Fruit fly (Drosophila melanogaster) whole organism, pupa: ENCODE measurements around the gene Hex-t1.

Experiments used
- CG10348 ChIP-seq: fragments of 200-800 bp; sonication (Bioruptor generic); IDR thresholded peaks from 2 replicates; pipeline ENCODE4 v1.3.6; 2022; ENCODE audit warnings: missing biosample characterization, missing genetic modification characterization
- CG13204 ChIP-seq: fragments of 200-800 bp; sonication (Bioruptor generic); optimal IDR thresholded peaks from 2 replicates; lab custom pipeline; 2018; ENCODE audit warnings: missing biosample characterization, mild to moderate bottlenecking, missing genetic modification characterization, moderate library complexity
- CG14655 ChIP-seq: fragments of 200-800 bp; sonication (Bioruptor generic); optimal IDR thresholded peaks from 3 replicates; lab custom pipeline; 2017; ENCODE audit warnings: mild to moderate bottlenecking, missing biosample characterization, missing genetic modification reagents, missing genetic modification characterization
- CG32121 ChIP-seq: fragments of 200-800 bp; sonication (Bioruptor generic); IDR thresholded peaks from 2 replicates; pipeline ENCODE4 v1.3.6; 2022; ENCODE audit warnings: missing biosample characterization, missing genetic modification characterization
- CG4496 ChIP-seq: fragments of 200-800 bp; sonication (Bioruptor generic); IDR thresholded peaks from 3 replicates; pipeline ENCODE4 v1.3.6; 2022; ENCODE audit warnings: missing biosample characterization, missing genetic modification characterization
- CG8301 ChIP-seq: fragments of 200-800 bp; sonication (Bioruptor generic); optimal IDR thresholded peaks from 2 replicates; lab custom pipeline; 2018; ENCODE audit warnings: missing biosample characterization, mild to moderate bottlenecking, missing genetic modification characterization
- D1 ChIP-seq: fragments of 200-800 bp; sonication (Bioruptor generic); optimal IDR thresholded peaks from 2 replicates; lab custom pipeline; 2018; ENCODE audit warnings: missing biosample characterization, mild to moderate bottlenecking, missing genetic modification characterization, moderate library complexity
- EcR ChIP-seq: fragments of 200-800 bp; sonication (Bioruptor generic); optimal IDR thresholded peaks from 3 replicates; lab custom pipeline; 2019; ENCODE audit warnings: missing biosample characterization, missing genetic modification characterization, mild to moderate bottlenecking, moderate library complexity, missing genetic modification reagents
- Ets98B ChIP-seq: fragments of 200-800 bp; sonication (Bioruptor generic); IDR thresholded peaks from 2 replicates; pipeline ENCODE4 v1.3.6; 2022; ENCODE audit warnings: missing biosample characterization, missing genetic modification characterization
- fd96Ca ChIP-seq: fragments of 200-800 bp; sonication (Bioruptor generic); IDR thresholded peaks from 3 replicates; pipeline ENCODE4 v1.3.6; 2022; ENCODE audit warnings: missing biosample characterization, missing genetic modification characterization

dm6 chr3R:26463146-26463545, 14.3 kb downstream of the Hex-t1 start:
- TF ChIP-seq CG14655 (GFP tag; lab: Kevin White, UChicago) (no peak), D1 (tag; lab: Kevin White, UChicago) (no peak), CG13204 (GFP tag; lab: Kevin White, UChicago) (no peak), CG4496 (no peak), EcR (GFP tag; lab: Kevin White, UChicago) (no peak), Ets98B (no peak), CG10348 (no peak), CG8301 (no peak), CG32121 (no peak), fd96Ca (no peak)
